Fruit fly (Drosophila melanogaster): Measurements from ENCODE around the gene Est-Q.

DNA sequence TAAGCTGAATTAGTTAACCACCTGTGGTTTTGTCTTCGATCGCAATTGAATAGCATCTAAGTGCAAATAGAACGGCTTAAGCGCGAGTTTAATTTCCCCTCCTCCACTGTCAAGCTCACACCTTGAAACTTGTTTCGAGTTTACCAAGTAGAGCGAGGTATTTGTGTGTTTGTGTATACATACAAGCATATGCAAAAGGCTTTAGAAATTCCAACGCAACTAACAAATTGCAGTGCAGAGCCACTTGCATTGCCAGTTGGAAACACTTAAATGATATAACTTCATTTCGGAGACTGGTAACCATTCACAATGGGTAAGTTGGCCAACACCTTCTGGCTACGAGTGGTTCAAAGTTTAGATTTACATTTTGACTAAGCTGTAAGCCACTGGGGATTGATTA, 6.7 kb downstream of the Est-Q start:
- no peak for TF ChIP-seq CG14711 (tag; optimal IDR thresholded peaks at IDR 0.05)
- no peak for TF ChIP-seq kay (GFP tag; ENCODE audit: borderline replicate concordance)
- TF ChIP-seq Hr96 (GFP tag; optimal IDR thresholded peaks at IDR 0.05) = no peak
- no peak for TF ChIP-seq Clk (GFP tag; optimal IDR thresholded peaks at IDR 0.05)
- TF ChIP-seq ovo (GFP tag; optimal IDR thresholded peaks at IDR 0.05) = no peak
